Worm (Caenorhabditis elegans): ENCODE data around the gene C18H9.5.

The C18H9.5 gene

DNA sequence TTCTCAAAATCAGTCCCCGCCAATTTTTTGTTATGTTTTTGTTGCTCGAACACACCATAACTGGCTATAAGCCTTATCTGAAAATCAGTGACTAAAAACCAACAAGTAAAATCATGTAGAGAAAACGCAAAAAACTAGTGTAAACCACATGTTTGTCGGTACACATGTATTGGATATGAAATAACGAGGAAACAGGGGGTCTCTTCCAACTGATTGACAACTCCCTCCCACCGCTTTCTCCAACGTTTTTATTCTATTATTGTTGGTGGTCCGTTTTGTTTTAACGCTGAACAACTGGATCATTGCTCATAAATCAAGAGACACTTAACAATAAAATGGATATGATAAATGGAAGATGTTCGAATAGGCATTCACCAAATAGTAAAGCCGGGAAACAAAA is 31.4 kb upstream of the C18H9.5 start:
- TF ChIP-seq ces-1 (GFP tag; optimal IDR thresholded peaks at IDR 0.05) (peak; percentile 11), sptf-1 (tag; optimal IDR thresholded peaks at IDR 0.05) (no peak), unc-62 (GFP tag; optimal IDR thresholded peaks at IDR 0.05) (peak; percentile 61)

DNA sequence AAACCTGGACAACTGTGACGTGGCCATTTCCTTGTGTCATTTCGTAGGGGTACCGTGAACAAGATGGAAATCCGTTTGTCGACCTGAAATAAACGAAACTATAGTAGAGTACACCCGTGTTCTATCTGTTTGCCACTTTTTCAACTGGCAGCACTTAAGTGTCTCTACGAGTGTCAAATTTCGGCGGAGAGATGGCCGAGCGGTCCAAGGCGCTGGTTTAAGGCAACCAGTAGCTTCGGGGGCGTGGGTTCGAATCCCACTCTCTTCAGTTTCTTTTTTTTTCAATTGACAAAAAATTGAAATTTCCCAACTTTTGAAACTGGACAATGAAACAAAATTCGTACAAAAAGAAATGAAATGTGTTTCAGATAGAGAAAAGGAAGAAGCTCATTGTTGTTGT is 26.2 kb upstream of the C18H9.5 start:
- TF ChIP-seq drap-1 (GFP tag; optimal IDR thresholded peaks at IDR 0.05) = peak; percentile 30
- TF ChIP-seq ztf-11 (tag; optimal IDR thresholded peaks at IDR 0.05) = no peak
- peak; percentile 42 for TF ChIP-seq sptf-1 (tag; optimal IDR thresholded peaks at IDR 0.05)
- peak; percentile 5 for TF ChIP-seq mep-1 (tag; optimal IDR thresholded peaks at IDR 0.05)
- TF ChIP-seq mls-2 (tag; optimal IDR thresholded peaks at IDR 0.05) = no peak
- TF ChIP-seq M03D4.4 (tag; optimal IDR thresholded peaks at IDR 0.05) = peak; percentile 52
- TF ChIP-seq unc-120 (tag; optimal IDR thresholded peaks at IDR 0.05; ENCODE audit: poor library complexity, severe bottlenecking) = peak; percentile 41
- TF ChIP-seq unc-39 (tag; optimal IDR thresholded peaks at IDR 0.05) = peak; percentile 48
- TF ChIP-seq nhr-76 (tag; optimal IDR thresholded peaks at IDR 0.05) = no peak
- TF ChIP-seq cnd-1 (tag; optimal IDR thresholded peaks at IDR 0.05) = no peak
- no peak for TF ChIP-seq tbx-8 (GFP tag; optimal IDR thresholded peaks at IDR 0.05)
- TF ChIP-seq bed-3 (GFP tag; optimal IDR thresholded peaks at IDR 0.05) = peak; percentile 34
- no peak for TF ChIP-seq nhr-237 (tag; optimal IDR thresholded peaks at IDR 0.05)

DNA sequence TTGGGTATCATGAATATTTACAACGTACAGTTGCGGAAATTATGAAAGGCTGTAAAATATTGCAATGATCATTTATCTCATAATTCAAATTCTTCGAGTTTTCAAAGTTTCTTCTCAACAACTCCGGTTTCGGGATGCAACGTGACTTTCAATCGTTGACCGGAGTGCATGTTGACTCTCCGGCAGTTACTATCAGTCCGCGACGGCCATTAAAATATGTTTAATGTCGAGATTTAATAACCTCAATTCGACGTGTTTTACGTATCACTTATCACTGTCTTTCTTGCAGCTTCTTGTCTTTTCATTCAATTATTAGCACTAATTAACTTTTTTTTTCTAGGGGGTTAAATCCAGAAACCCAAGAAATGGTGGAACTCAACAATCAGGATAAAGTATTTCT is 22.9 kb upstream of the C18H9.5 start, which contains the start of gene tsp-10:
tsp-10 (plus strand) TSS at position 366 of the 400 bp plus-strand sequence.
- TF ChIP-seq lin-32 (GFP tag; optimal IDR thresholded peaks at IDR 0.05) = no peak
- TF ChIP-seq nhr-2 (tag; optimal IDR thresholded peaks at IDR 0.05) = no peak
- no peak for TF ChIP-seq ztf-11 (tag; optimal IDR thresholded peaks at IDR 0.05)
- no peak for TF ChIP-seq snpc-4 (tag; optimal IDR thresholded peaks at IDR 0.05)
- no peak for TF ChIP-seq blmp-1 (tag; optimal IDR thresholded peaks at IDR 0.05)
- TF ChIP-seq sptf-1 (tag; optimal IDR thresholded peaks at IDR 0.05) = no peak
- no peak for TF ChIP-seq nhr-76 (tag; optimal IDR thresholded peaks at IDR 0.05)
- TF ChIP-seq lin-13 (tag; optimal IDR thresholded peaks at IDR 0.05) = no peak
- TF ChIP-seq ceh-39 (tag; optimal IDR thresholded peaks at IDR 0.05) = no peak
- no peak for TF ChIP-seq ceh-83 (GFP tag; optimal IDR thresholded peaks at IDR 0.05)
- no peak for TF ChIP-seq flh-1 (GFP tag; optimal IDR thresholded peaks at IDR 0.05)
- no peak for TF ChIP-seq elt-1 (tag; optimal IDR thresholded peaks at IDR 0.05; ENCODE audit: borderline replicate concordance, insufficient read depth)
- no peak for TF ChIP-seq ceh-43 (GFP tag; optimal IDR thresholded peaks at IDR 0.05)

DNA sequence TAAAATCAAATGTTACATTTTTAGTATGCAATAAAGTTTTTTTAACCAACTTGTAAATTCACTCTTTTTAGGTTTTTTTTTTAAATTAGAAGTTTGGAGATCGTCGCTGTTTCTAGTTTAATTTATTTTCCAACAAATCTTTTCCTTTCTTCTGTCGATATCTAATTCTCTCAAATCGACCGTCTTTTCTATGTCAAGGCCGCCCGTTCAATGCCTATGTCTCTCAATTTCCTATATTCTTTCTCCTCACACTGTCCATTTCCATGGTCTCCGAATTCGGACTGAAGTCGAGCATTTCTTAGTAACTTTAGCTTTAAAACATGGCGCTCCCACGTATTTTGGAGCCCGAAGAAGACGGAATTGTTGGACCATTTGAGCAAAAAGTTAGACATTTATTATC is 21.3 kb upstream of the C18H9.5 start, which contains the start of the genes T14B4.5 and T14B4.20:
T14B4.5 (plus strand) TSS at position 226 of the 400 bp plus-strand sequence.
T14B4.20 (plus strand) TSS at position 264 of the 400 bp plus-strand sequence.
- TF ChIP-seq nhr-12 (tag; optimal IDR thresholded peaks at IDR 0.05) = no peak

DNA sequence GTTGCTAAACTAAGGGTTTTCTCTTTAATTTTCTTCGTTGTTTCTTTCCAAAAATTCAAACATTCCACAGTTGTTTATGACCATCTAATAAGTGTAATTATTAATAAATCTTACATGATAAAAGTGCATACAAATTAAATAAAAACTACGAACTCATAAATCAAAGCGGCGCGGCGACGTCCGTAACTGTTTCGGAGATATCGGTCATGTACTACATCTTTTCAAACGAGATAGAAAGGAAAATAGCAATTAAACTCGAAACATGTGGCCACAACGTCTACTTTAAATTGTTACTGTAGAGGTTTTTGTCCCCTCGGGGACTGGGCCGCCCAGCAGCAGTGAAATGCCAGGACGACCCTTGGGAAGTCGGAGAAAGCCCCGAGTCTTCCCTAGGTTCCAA is 20.5 kb upstream of the C18H9.5 start:
- no peak for TF ChIP-seq tbx-8 (GFP tag; optimal IDR thresholded peaks at IDR 0.05)
- TF ChIP-seq ceh-83 (GFP tag; optimal IDR thresholded peaks at IDR 0.05) = no peak
- no peak for TF ChIP-seq sem-2 (GFP tag; optimal IDR thresholded peaks at IDR 0.05)
- TF ChIP-seq nhr-28 (tag; optimal IDR thresholded peaks at IDR 0.05) = no peak
- TF ChIP-seq mab-5 (tag; optimal IDR thresholded peaks at IDR 0.05) = no peak
- no peak for TF ChIP-seq ces-1 (GFP tag; optimal IDR thresholded peaks at IDR 0.05)
- TF ChIP-seq elt-3 (tag; optimal IDR thresholded peaks at IDR 0.05) = no peak
- TF ChIP-seq cnd-1 (tag; optimal IDR thresholded peaks at IDR 0.05) = no peak
- TF ChIP-seq lin-13 (tag; optimal IDR thresholded peaks at IDR 0.05) = no peak
- no peak for TF ChIP-seq hlh-1 (tag; optimal IDR thresholded peaks at IDR 0.05)
- TF ChIP-seq ceh-43 (GFP tag; optimal IDR thresholded peaks at IDR 0.05) = no peak
- no peak for TF ChIP-seq lsy-2 (tag; optimal IDR thresholded peaks at IDR 0.05)
- TF ChIP-seq flh-1 (GFP tag; optimal IDR thresholded peaks at IDR 0.05) = no peak
- no peak for TF ChIP-seq bed-3 (GFP tag; optimal IDR thresholded peaks at IDR 0.05)
- TF ChIP-seq ceh-39 (tag; optimal IDR thresholded peaks at IDR 0.05) = no peak
- no peak for TF ChIP-seq nhr-237 (tag; optimal IDR thresholded peaks at IDR 0.05)
- no peak for TF ChIP-seq lin-32 (GFP tag; optimal IDR thresholded peaks at IDR 0.05)
- TF ChIP-seq ztf-11 (tag; optimal IDR thresholded peaks at IDR 0.05) = no peak
